Worm (Caenorhabditis elegans) whole organism, late embryonic: ENCODE measurements around the gene C34B4.4.

Source experiments
- ceh-48 ChIP-seq: sonication (generic microtip); optimal IDR thresholded peaks from 2 replicates; lab custom pipeline; 2016; ENCODE audit warnings: missing genetic modification characterization, inconsistent platforms, missing compliant biosample characterization
- ceh-6 ChIP-seq: fragments of 200-800 bp; sonication (Bioruptor generic); optimal IDR thresholded peaks from 2 replicates; lab custom pipeline; 2018; ENCODE audit warnings: mild to moderate bottlenecking, missing genetic modification characterization, missing compliant biosample characterization
- dmd-4 ChIP-seq: sonication (generic microtip); optimal IDR thresholded peaks from 2 replicates; lab custom pipeline; 2016; ENCODE audit warnings: borderline replicate concordance, missing genetic modification characterization, missing compliant biosample characterization
- hlh-6 ChIP-seq: sonication (generic microtip); optimal IDR thresholded peaks from 2 replicates; lab custom pipeline; 2016; ENCODE audit warnings: missing genotype, missing genetic modification characterization, missing compliant biosample characterization
- unc-86 ChIP-seq: sonication (generic microtip); optimal IDR thresholded peaks from 2 replicates; lab custom pipeline; 2016; ENCODE audit warnings: missing genetic modification characterization, missing compliant biosample characterization

ce11 chrV:13090130-13090770, at the start of gene C34B4.4:
- TF ChIP-seq hlh-6 (no peak), ceh-48 (no peak), ceh-6 (GFP tag; lab: Kevin White, UChicago) (no peak), dmd-4 (tag; lab: Kevin White, UChicago) (no peak), unc-86 (tag; lab: Kevin White, UChicago) (no peak)
